Worm (Caenorhabditis elegans): ENCODE measurements around the gene ZC250.2.
A peak's percentile ranks its signal among the peaks of the same experiment; 100 is the strongest.

The ZC250.2 gene

ce11 chrV:5843415-5844337 lies 51.5 kb downstream of the ZC250.2 start (continued):
- TF ChIP-seq ama-1 (optimal IDR thresholded peaks at IDR 0.05) (peak; percentile 16), snpc-4 (tag; optimal IDR thresholded peaks at IDR 0.05) (no peak), fos-1 (tag; optimal IDR thresholded peaks at IDR 0.05) (no peak), lin-39 (tag; optimal IDR thresholded peaks at IDR 0.05) (no peak), lim-7 (GFP tag; IDR thresholded peaks at IDR 0.05) (no peak), daf-19 (GFP tag; conservative IDR thresholded peaks at IDR 0.05) (no peak), ces-1 (GFP tag; optimal IDR thresholded peaks at IDR 0.05) (no peak), saeg-2 (GFP tag; IDR thresholded peaks at IDR 0.05) (0 out of 2 replicates have a peak, but pooled peaks have one; percentile 13), aha-1 (tag) (peak; percentile 70), sdz-12 (GFP tag; optimal IDR thresholded peaks at IDR 0.05) (no peak), F26F4.8 (GFP tag; conservative IDR thresholded peaks at IDR 0.05) (no peak), nhr-10 (tag; optimal IDR thresholded peaks at IDR 0.05) (no peak), nhr-11 (tag; optimal IDR thresholded peaks at IDR 0.05) (peak; percentile 78), zfp-3 (GFP tag; conservative IDR thresholded peaks at IDR 0.05) (0 out of 2 replicates have a peak, but pooled peaks have one; percentile 9), ZK546.5 (tag; optimal IDR thresholded peaks at IDR 0.05) (no peak), F37D6.2 (tag; optimal IDR thresholded peaks at IDR 0.05) (no peak), unc-62 (GFP tag; optimal IDR thresholded peaks at IDR 0.05 in 1 of 2) (peak in 1 of 2 experiments; percentile 95), unc-62 (tag; optimal IDR thresholded peaks at IDR 0.05) (no peak), vab-7 (GFP tag; IDR thresholded peaks at IDR 0.05) (peak; percentile 21; the same call in 1 of the 2 replicates), zip-2 (tag; optimal IDR thresholded peaks at IDR 0.05) (no peak), daf-8 (GFP tag; IDR thresholded peaks at IDR 0.05) (no peak), mxl-2 (GFP tag; conservative IDR thresholded peaks at IDR 0.05) (0 out of 2 replicates have a peak, but pooled peaks have one; percentile 4), fkh-10 (GFP tag; optimal IDR thresholded peaks at IDR 0.05) (no peak), spr-3 (GFP tag; optimal IDR thresholded peaks at IDR 0.05) (no peak), daf-16 (GFP tag; optimal IDR thresholded peaks at IDR 0.05) (no peak), daf-16 (tag; optimal IDR thresholded peaks at IDR 0.05) (peak; percentile 72), aly-2 (tag; optimal IDR thresholded peaks at IDR 0.05) (no peak), ceh-20 (GFP tag; IDR thresholded peaks at IDR 0.05) (0 out of 2 replicates have a peak, but pooled peaks have one; percentile 42), nhr-42 (GFP tag; IDR thresholded peaks at IDR 0.05) (0 out of 2 replicates have a peak, but pooled peaks have one; percentile 30)

ce11 chrV:5844349-5844760 lies 52.2 kb downstream of the ZC250.2 start:
- peak; percentile 98 for TF ChIP-seq nhr-28 (tag; optimal IDR thresholded peaks at IDR 0.05)
- peak; percentile 74 for TF ChIP-seq mep-1 (tag; optimal IDR thresholded peaks at IDR 0.05)
- no peak for TF ChIP-seq zfp-2 (tag; optimal IDR thresholded peaks at IDR 0.05)
- peak; percentile 43 for TF ChIP-seq dpl-1 (GFP tag; optimal IDR thresholded peaks at IDR 0.05)
- peak; percentile 70 for TF ChIP-seq spr-1 (tag; optimal IDR thresholded peaks at IDR 0.05)
- TF ChIP-seq T20F7.1 (GFP tag; optimal IDR thresholded peaks at IDR 0.05), result peak; percentile 59
- TF ChIP-seq ceh-32 (tag; optimal IDR thresholded peaks at IDR 0.05; ENCODE audit: poor library complexity), result no peak
- TF ChIP-seq dve-1 (tag; optimal IDR thresholded peaks at IDR 0.05; ENCODE audit: insufficient read depth), result peak; percentile 86
- no peak for TF ChIP-seq unc-130 (GFP tag; optimal IDR thresholded peaks at IDR 0.05)
- no peak for TF ChIP-seq nhr-41 (GFP tag; IDR thresholded peaks at IDR 0.05)
- TF ChIP-seq mxl-2 (GFP tag; conservative IDR thresholded peaks at IDR 0.05), result peak; percentile 64; the same call in 1 of the 2 replicates
- no peak for TF ChIP-seq Y5F2A.4 (GFP tag; optimal IDR thresholded peaks at IDR 0.05)
- peak; percentile 80 for TF ChIP-seq dmd-6 (GFP tag; IDR thresholded peaks at IDR 0.05)
- TF ChIP-seq daf-16 (GFP tag; optimal IDR thresholded peaks at IDR 0.05), result peak in 1 of 2 experiments; percentile 75
- peak; percentile 60 for TF ChIP-seq daf-16 (tag; optimal IDR thresholded peaks at IDR 0.05)
- TF ChIP-seq hmg-1.1 (GFP tag; IDR thresholded peaks at IDR 0.05), result no peak; the same call in 1 of the 2 replicates
- TF ChIP-seq nhr-48 (tag; optimal IDR thresholded peaks at IDR 0.05), result peak; percentile 88
- peak; percentile 65 for TF ChIP-seq lin-1 (GFP tag; IDR thresholded peaks at IDR 0.05)
- TF ChIP-seq zip-2 (tag; optimal IDR thresholded peaks at IDR 0.05), result peak; percentile 45
- TF ChIP-seq mdt-29 (GFP tag; IDR thresholded peaks at IDR 0.05), result peak; percentile 67; the same call in 1 of the 2 replicates
- TF ChIP-seq mxl-3 (GFP tag; optimal IDR thresholded peaks at IDR 0.05), result peak; percentile 80
- TF ChIP-seq skn-1 (tag; optimal IDR thresholded peaks at IDR 0.05), result no peak
- TF ChIP-seq T26A8.4 (GFP tag; IDR thresholded peaks at IDR 0.05), result peak; percentile 33; the same call in 1 of the 2 replicates
- peak; percentile 99 for TF ChIP-seq hlh-30 (tag; optimal IDR thresholded peaks at IDR 0.05; ENCODE audit: insufficient read depth)
- TF ChIP-seq egl-43 (GFP tag; IDR thresholded peaks at IDR 0.05), result no peak
- peak; percentile 60; the same call in 1 of the 2 replicates for TF ChIP-seq nhr-42 (GFP tag; IDR thresholded peaks at IDR 0.05)
